Fruit fly (Drosophila melanogaster) whole organism, pupa: ENCODE data around the gene CG17028.

Source experiments
- CG32121 ChIP-seq: fragments of 200-800 bp; sonication (Bioruptor generic); IDR thresholded peaks from 2 replicates; pipeline ENCODE4 v1.3.6; 2022; ENCODE audit warnings: missing biosample characterization, missing genetic modification characterization
- CG34367 ChIP-seq: fragments of 200-800 bp; sonication (Bioruptor generic); optimal IDR thresholded peaks from 2 replicates; lab custom pipeline; 2018; ENCODE audit warnings: missing biosample characterization, mild to moderate bottlenecking, missing genetic modification characterization
- CG8159 ChIP-seq: fragments of 200-800 bp; sonication (Bioruptor generic); optimal IDR thresholded peaks from 3 replicates; lab custom pipeline; 2018; ENCODE audit warnings: missing biosample characterization, mild to moderate bottlenecking, missing genetic modification characterization, moderate library complexity
- CG8301 ChIP-seq: fragments of 200-800 bp; sonication (Bioruptor generic); optimal IDR thresholded peaks from 2 replicates; lab custom pipeline; 2018; ENCODE audit warnings: missing biosample characterization, mild to moderate bottlenecking, missing genetic modification characterization
- CG9948 ChIP-seq: fragments of 200-800 bp; sonication (Bioruptor generic); optimal IDR thresholded peaks from 2 replicates; lab custom pipeline; 2018; ENCODE audit warnings: missing biosample characterization, mild to moderate bottlenecking, missing genetic modification characterization, moderate library complexity
- Pif1A ChIP-seq: fragments of 200-800 bp; sonication (Bioruptor generic); optimal IDR thresholded peaks from 3 replicates; lab custom pipeline; 2016; ENCODE audit warnings: missing biosample characterization, missing genetic modification characterization
- Snoo ChIP-seq: fragments of 200-800 bp; sonication (Bioruptor generic); optimal IDR thresholded peaks from 3 replicates; lab custom pipeline; 2017; ENCODE audit warnings: missing biosample characterization, mild to moderate bottlenecking, missing genetic modification characterization, inconsistent platforms
- fd96Ca ChIP-seq: fragments of 200-800 bp; sonication (Bioruptor generic); IDR thresholded peaks from 3 replicates; pipeline ENCODE4 v1.3.6; 2022; ENCODE audit warnings: missing biosample characterization, missing genetic modification characterization

dm6 chr3L:15975068-15975467 is 3.3 kb upstream of the CG17028 start, which contains the start of gene CG17026:
- TF ChIP-seq CG34367 (tag; lab: Kevin White, UChicago) (no peak), Snoo (no peak), CG9948 (tag; lab: Kevin White, UChicago) (no peak), CG32121 (no peak), CG8159 (tag; lab: Kevin White, UChicago) (no peak), Pif1A (no peak), fd96Ca (GFP tag; lab: Robert Waterston, UW) (no peak), CG8301 (no peak)
